Fruit fly (Drosophila melanogaster): ENCODE measurements around the gene CG13639.
A peak's percentile ranks its signal among the peaks of the same experiment; 100 is the strongest.

Gene CG13639

dm6 chr3R:24810844-24811625, 49.1 kb downstream of the CG13639 start (continued):
- peak; percentile 41; the same call in 1 of the 2 replicates for TF ChIP-seq GATAe (GFP tag; conservative IDR thresholded peaks at IDR 0.05)
- peak; percentile 63 for TF ChIP-seq en (GFP tag; optimal IDR thresholded peaks at IDR 0.05)
- TF ChIP-seq Myb (GFP tag; optimal IDR thresholded peaks at IDR 0.05): peak; percentile 75
- TF ChIP-seq slp2 (GFP tag; optimal IDR thresholded peaks at IDR 0.05): peak; percentile 78
- peak; percentile 77 for TF ChIP-seq ttk (GFP tag; IDR thresholded peaks at IDR 0.05)
- TF ChIP-seq hkb (optimal IDR thresholded peaks at IDR 0.05): no peak
- TF ChIP-seq hkb (GFP tag; IDR thresholded peaks at IDR 0.05): peak; percentile 92
- TF ChIP-seq disco-r (GFP tag; optimal IDR thresholded peaks at IDR 0.05): peak; percentile 54
- peak; percentile 88 for TF ChIP-seq Hsf (GFP tag; optimal IDR thresholded peaks at IDR 0.05)
- TF ChIP-seq Bdp1 (GFP tag; optimal IDR thresholded peaks at IDR 0.05): peak; percentile 70
- TF ChIP-seq ftz-f1 (GFP tag; optimal IDR thresholded peaks at IDR 0.05): peak; percentile 40
- TF ChIP-seq CkIIα-i1 (GFP tag; IDR thresholded peaks at IDR 0.05): 0 out of 2 replicates have a peak, but pooled peaks have one; percentile 24
- peak; percentile 76 for TF ChIP-seq Ets97D (GFP tag; optimal IDR thresholded peaks at IDR 0.05)
- peak; percentile 58; the same call in 1 of the 2 replicates for TF ChIP-seq CG10959 (GFP tag; IDR thresholded peaks at IDR 0.05)
- TF ChIP-seq CG6689 (GFP tag; IDR thresholded peaks at IDR 0.05): peak; percentile 88
- TF ChIP-seq hth (optimal IDR thresholded peaks at IDR 0.05): no peak
- TF ChIP-seq ash1 (GFP tag; optimal IDR thresholded peaks at IDR 0.05): peak; percentile 82
- TF ChIP-seq bsh (GFP tag; optimal IDR thresholded peaks at IDR 0.05): peak; percentile 84 to 90
- TF ChIP-seq her (GFP tag; optimal IDR thresholded peaks at IDR 0.05): peak; percentile 79
- TF ChIP-seq CG31388 (GFP tag; optimal IDR thresholded peaks at IDR 0.05): peak; percentile 28
- no peak for TF ChIP-seq insv (GFP tag; optimal IDR thresholded peaks at IDR 0.05)
- TF ChIP-seq org-1 (GFP tag; optimal IDR thresholded peaks at IDR 0.05): peak; percentile 85
- TF ChIP-seq h (optimal IDR thresholded peaks at IDR 0.05): no peak
- peak; percentile 88 for TF ChIP-seq CG11696 (GFP tag; IDR thresholded peaks at IDR 0.05)
- TF ChIP-seq knrl (GFP tag; IDR thresholded peaks at IDR 0.05; ENCODE audit: partially characterized antibody): no peak
- peak; percentile 82 for TF ChIP-seq CG12744 (GFP tag; optimal IDR thresholded peaks at IDR 0.05)
- no peak for TF ChIP-seq Opbp (GFP tag; IDR thresholded peaks at IDR 0.05; ENCODE audit: partially characterized antibody)
- peak; percentile 79 for TF ChIP-seq CG7357 (GFP tag; IDR thresholded peaks at IDR 0.05)
- peak; percentile 89 for TF ChIP-seq Aef1 (GFP tag; IDR thresholded peaks at IDR 0.05)
- peak; percentile 76 for TF ChIP-seq sug (tag; optimal IDR thresholded peaks at IDR 0.05)
- peak; percentile 50; the same call in 1 of the 2 replicates for TF ChIP-seq ro (GFP tag; IDR thresholded peaks at IDR 0.05)
- no peak for TF ChIP-seq amos (GFP tag; IDR thresholded peaks at IDR 0.05; ENCODE audit: partially characterized antibody)
- peak; percentile 78 for TF ChIP-seq ab (GFP tag; optimal IDR thresholded peaks at IDR 0.05)
- TF ChIP-seq prd (optimal IDR thresholded peaks at IDR 0.05): no peak
- TF ChIP-seq prd (GFP tag; IDR thresholded peaks at IDR 0.05): peak; percentile 86
- TF ChIP-seq CG16863 (GFP tag; optimal IDR thresholded peaks at IDR 0.05): peak; percentile 85
- no peak for TF ChIP-seq zf30C (GFP tag; optimal IDR thresholded peaks at IDR 0.05)
- no peak for TF ChIP-seq eve (GFP tag; optimal IDR thresholded peaks at IDR 0.05)
- no peak for TF ChIP-seq CG13287 (GFP tag; IDR thresholded peaks at IDR 0.05; ENCODE audit: partially characterized antibody)
- TF ChIP-seq CG7987 (GFP tag; optimal IDR thresholded peaks at IDR 0.05): peak; percentile 82
- TF ChIP-seq NK7.1 (GFP tag; optimal IDR thresholded peaks at IDR 0.05): peak; percentile 67
- TF ChIP-seq Jarid2 (GFP tag; optimal IDR thresholded peaks at IDR 0.05): peak; percentile 75
- TF ChIP-seq zen (tag; optimal IDR thresholded peaks at IDR 0.05): peak; percentile 49
- no peak for TF ChIP-seq Scr (GFP tag; IDR thresholded peaks at IDR 0.05; ENCODE audit: partially characterized antibody)
- peak; percentile 88 for TF ChIP-seq esg (GFP tag; conservative IDR thresholded peaks at IDR 0.05)
- peak; percentile 87 for TF ChIP-seq CG3847 (GFP tag; IDR thresholded peaks at IDR 0.05)
- TF ChIP-seq CG4820 (GFP tag; optimal IDR thresholded peaks at IDR 0.05): peak; percentile 84
- TF ChIP-seq pan (optimal IDR thresholded peaks at IDR 0.05): no peak
- TF ChIP-seq pan (GFP tag; optimal IDR thresholded peaks at IDR 0.05 in 1 of 2, IDR thresholded peaks at IDR 0.05 in 1 of 2): peak in 1 of 2 experiments; percentile 93
- TF ChIP-seq ara (GFP tag; IDR thresholded peaks at IDR 0.05): peak; percentile 78
- TF ChIP-seq dmrt11E (tag; optimal IDR thresholded peaks at IDR 0.05): peak; percentile 40
